Worm (Caenorhabditis elegans) whole organism, L1 larva: ENCODE measurements around the gene F43G6.7.

Source experiments
- aha-1 ChIP-seq: fragments of 150-350 bp; optimal IDR thresholded peaks from 2 replicates; lab custom pipeline; 2014; ENCODE audit warnings: missing biosample characterization, missing genetic modification characterization
- jun-1 ChIP-seq: fragments of 150-350 bp; optimal IDR thresholded peaks from 2 replicates; lab custom pipeline; 2014; ENCODE audit warnings: missing biosample characterization, missing genetic modification reagents, missing genetic modification characterization

DNA sequence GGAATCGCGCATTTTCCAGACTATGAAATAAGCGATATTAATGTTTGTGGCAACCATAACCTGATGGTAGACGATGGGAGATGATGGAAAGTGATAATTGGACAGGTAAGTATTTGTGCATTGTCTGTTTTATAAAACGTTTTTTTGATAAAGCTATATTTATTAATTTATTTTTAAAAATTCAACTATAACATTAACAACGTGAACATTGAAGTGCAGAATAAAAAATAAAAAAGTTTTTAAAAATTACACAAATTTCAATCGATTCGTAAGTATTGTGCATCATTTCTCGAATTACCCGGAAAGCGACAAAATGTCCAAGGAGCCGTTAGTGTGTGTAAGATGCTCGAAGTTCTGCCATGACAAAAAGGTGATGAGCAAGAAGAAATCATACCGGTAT, 4.3 kb upstream of the F43G6.7 start, which contains the start of gene jmjd-1.1:
- no peak for TF ChIP-seq aha-1
- no peak for TF ChIP-seq jun-1
